Fruit fly (Drosophila melanogaster): ENCODE data around the gene Mau2.

Mau2 gene

DNA sequence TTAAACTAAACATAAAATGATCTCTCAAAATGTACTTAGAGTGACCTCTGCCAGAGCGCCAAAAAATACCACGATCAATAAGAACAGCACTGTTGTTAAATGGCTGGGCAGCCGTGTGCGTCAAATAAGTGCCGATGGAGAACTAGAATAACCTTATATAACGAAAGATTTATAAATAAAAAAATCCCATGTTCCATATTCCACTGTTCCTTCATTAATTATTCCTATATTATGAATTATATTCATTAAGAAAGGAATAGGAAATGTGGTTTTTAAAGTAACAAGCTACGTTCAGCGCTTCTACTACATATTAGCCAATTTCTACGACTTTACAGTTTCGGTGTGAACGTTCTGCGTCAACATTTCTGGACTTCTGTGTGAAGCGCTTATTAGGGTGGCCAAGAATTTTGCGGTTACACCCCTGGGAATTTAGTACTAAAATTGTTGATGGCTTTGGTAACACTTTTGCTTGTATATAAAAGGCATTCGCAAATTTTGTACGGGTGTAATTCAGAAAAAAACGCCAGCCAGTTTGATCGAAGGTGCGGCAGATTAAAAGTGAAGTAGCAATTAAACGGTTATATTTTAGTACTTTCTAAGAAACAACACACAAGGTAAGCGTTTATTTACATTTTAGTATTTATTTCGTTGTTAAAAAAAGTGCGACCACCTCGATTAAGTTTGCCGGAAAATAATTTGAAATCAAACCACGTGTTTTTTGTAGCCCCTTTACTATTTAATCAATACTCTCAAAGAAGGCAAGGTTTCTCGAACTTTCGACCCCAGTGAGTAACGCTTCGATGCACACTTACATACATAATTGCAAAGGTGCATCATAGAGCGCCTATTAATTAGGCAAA, 33.4 kb downstream of the Mau2 start, which contains the start of the genes tefu and Hsc70-4 (continued):
- no peak for TF ChIP-seq CG15479 (GFP tag; optimal IDR thresholded peaks at IDR 0.05)
- peak; percentile 84 for TF ChIP-seq Ptx1 (GFP tag; IDR thresholded peaks at IDR 0.05)
- TF ChIP-seq tup (GFP tag; optimal IDR thresholded peaks at IDR 0.05) = peak; percentile 50
- peak; percentile 74 for TF ChIP-seq Dbx (GFP tag; IDR thresholded peaks at IDR 0.05)
- TF ChIP-seq CG11398 (GFP tag; optimal IDR thresholded peaks at IDR 0.05) = no peak
- peak; percentile 84 for TF ChIP-seq CG9817 (tag; optimal IDR thresholded peaks at IDR 0.05)
- TF ChIP-seq CG7271 (tag; optimal IDR thresholded peaks at IDR 0.05) = peak; percentile 59
- peak; percentile 85 to 90 for TF ChIP-seq Pdp1 (GFP tag; optimal IDR thresholded peaks at IDR 0.05)
- TF ChIP-seq Lpt (GFP tag; optimal IDR thresholded peaks at IDR 0.05) = no peak
- peak; percentile 76 for TF ChIP-seq NC2α (GFP tag; optimal IDR thresholded peaks at IDR 0.05)
- peak; percentile 75 for TF ChIP-seq Dek (tag; optimal IDR thresholded peaks at IDR 0.05)
- no peak for TF ChIP-seq Trl (optimal IDR thresholded peaks at IDR 0.05)
- peak; percentile 47 for TF ChIP-seq Trl (GFP tag; optimal IDR thresholded peaks at IDR 0.05)
- TF ChIP-seq knrl (GFP tag; IDR thresholded peaks at IDR 0.05; ENCODE audit: partially characterized antibody) = peak; percentile 39; the same call in 1 of the 3 replicates
- no peak; the same call in 2 of the 3 replicates for TF ChIP-seq sr (GFP tag; IDR thresholded peaks at IDR 0.05)
- TF ChIP-seq Hand (GFP tag; optimal IDR thresholded peaks at IDR 0.05) = no peak
- peak; percentile 76 for TF ChIP-seq CG18619 (GFP tag; optimal IDR thresholded peaks at IDR 0.05)
- TF ChIP-seq gsb-n (tag; optimal IDR thresholded peaks at IDR 0.05) = peak; percentile 55
- peak; percentile 22 for TF ChIP-seq Fer1 (GFP tag; optimal IDR thresholded peaks at IDR 0.05)
- peak; percentile 42; the same call in 1 of the 2 replicates for TF ChIP-seq Drgx (GFP tag; IDR thresholded peaks at IDR 0.05)
- peak; percentile 69 for TF ChIP-seq Antp (GFP tag; optimal IDR thresholded peaks at IDR 0.05)
- no peak for TF ChIP-seq CG4282 (GFP tag; optimal IDR thresholded peaks at IDR 0.05)
- TF ChIP-seq Eip74EF (GFP tag; optimal IDR thresholded peaks at IDR 0.05) = peak in 1 of 2 experiments; percentile 82
- TF ChIP-seq CG15073 (GFP tag; optimal IDR thresholded peaks at IDR 0.05) = no peak
- no peak for TF ChIP-seq Jarid2 (GFP tag; optimal IDR thresholded peaks at IDR 0.05)
- TF ChIP-seq CG1832 (GFP tag; optimal IDR thresholded peaks at IDR 0.05) = no peak
- TF ChIP-seq CG17829 (tag; optimal IDR thresholded peaks at IDR 0.05) = peak; percentile 73
- peak; percentile 91 for TF ChIP-seq pzg (GFP tag; optimal IDR thresholded peaks at IDR 0.05)
- TF ChIP-seq Lim3 (GFP tag; IDR thresholded peaks at IDR 0.05) = no peak
- TF ChIP-seq trh (GFP tag; optimal IDR thresholded peaks at IDR 0.05) = peak; percentile 14
- peak; percentile 60; the same call in 2 of the 3 replicates for TF ChIP-seq Optix (GFP tag; IDR thresholded peaks at IDR 0.05)
- peak; percentile 2 for TF ChIP-seq CG12236 (GFP tag; optimal IDR thresholded peaks at IDR 0.05)
- TF ChIP-seq CG10366 (GFP tag; IDR thresholded peaks at IDR 0.05) = peak; percentile 74
- peak; percentile 73 for TF ChIP-seq B-H1 (GFP tag; IDR thresholded peaks at IDR 0.05)
- no peak for TF ChIP-seq CG43689 (GFP tag; IDR thresholded peaks at IDR 0.05)
- peak; percentile 86 for TF ChIP-seq CG1602 (GFP tag; optimal IDR thresholded peaks at IDR 0.05)
- peak; percentile 60; the same call in 1 of the 2 replicates for TF ChIP-seq CG32767 (GFP tag; IDR thresholded peaks at IDR 0.05)
- peak; percentile 81 for TF ChIP-seq klu (GFP tag; IDR thresholded peaks at IDR 0.05)
- no peak for TF ChIP-seq CG12769 (tag; optimal IDR thresholded peaks at IDR 0.05)
- peak; percentile 56 for TF ChIP-seq PHDP (tag; optimal IDR thresholded peaks at IDR 0.05)
- peak; percentile 70 for TF ChIP-seq Xrp1 (GFP tag; IDR thresholded peaks at IDR 0.05)
- peak; percentile 50 for TF ChIP-seq Myb (GFP tag; optimal IDR thresholded peaks at IDR 0.05)
- TF ChIP-seq CG5245 (GFP tag; optimal IDR thresholded peaks at IDR 0.05) = peak; percentile 46
- peak; percentile 77 for TF ChIP-seq ab (GFP tag; optimal IDR thresholded peaks at IDR 0.05)
- TF ChIP-seq CG17612 (GFP tag; IDR thresholded peaks at IDR 0.05) = peak; percentile 69
- peak; percentile 77 for TF ChIP-seq sob (GFP tag; IDR thresholded peaks at IDR 0.05)
- no peak for TF ChIP-seq mld (GFP tag; IDR thresholded peaks at IDR 0.05; ENCODE audit: partially characterized antibody)
- peak; percentile 73 for TF ChIP-seq dmrt11E (tag; optimal IDR thresholded peaks at IDR 0.05)
- TF ChIP-seq CG8281 (tag; optimal IDR thresholded peaks at IDR 0.05) = peak; percentile 31

All from whole organism, embryonic.